Fruit fly (Drosophila melanogaster): ENCODE measurements around the gene CG33257.

- TF ChIP-seq CG42726 (GFP tag; IDR thresholded peaks at IDR 0.05; ENCODE audit: partially characterized antibody) (no peak), Lhr (GFP tag; optimal IDR thresholded peaks at IDR 0.05) (no peak), cg (GFP tag; optimal IDR thresholded peaks at IDR 0.05) (no peak), CG17385 (GFP tag; optimal IDR thresholded peaks at IDR 0.05) (no peak), trem (tag; optimal IDR thresholded peaks at IDR 0.05) (no peak), CG2202 (tag; optimal IDR thresholded peaks at IDR 0.05) (no peak), Side (GFP tag; optimal IDR thresholded peaks at IDR 0.05) (no peak)
Observed at dm6 chr3L:16349686-16350085, 3.6 kb downstream of the CG33257 start.
